Worm (Caenorhabditis elegans) whole organism, L4 larva: ENCODE results near the gene C02G6.2.

ENCODE experiments used
- Y105C5A.15 ChIP-seq: fragments of 200-800 bp; sonication (Bioruptor generic); IDR thresholded peaks from 2 replicates; pipeline ENCODE4 v1.3.6; 2022; ENCODE audit warnings: missing genetic modification characterization, missing compliant biosample characterization
- Y5F2A.4 ChIP-seq: fragments of 200-800 bp; sonication (Bioruptor generic); optimal IDR thresholded peaks from 2 replicates; lab custom pipeline; 2018; ENCODE audit warnings: mild to moderate bottlenecking, missing genetic modification characterization, missing compliant biosample characterization
- aha-1 ChIP-seq: fragments of 150-350 bp; peaks from one replicate; lab custom pipeline; 2014; ENCODE audit warnings: missing biosample characterization, missing genetic modification characterization
- ama-1 ChIP-seq: fragments of 150-350 bp; optimal IDR thresholded peaks from 2 replicates; lab custom pipeline; 2014; ENCODE audit warnings: inconsistent platforms, mixed read lengths
- ceh-20 ChIP-seq: fragments of 200-800 bp; sonication (Bioruptor generic); IDR thresholded peaks from 2 replicates; pipeline ENCODE4 v1.3.6; 2022; ENCODE audit warnings: missing genetic modification reagents, missing genetic modification characterization, missing compliant biosample characterization
- ceh-28 ChIP-seq: fragments of 150-350 bp; optimal IDR thresholded peaks from 2 replicates; lab custom pipeline; 2014; ENCODE audit warnings: missing biosample characterization, missing genetic modification reagents, missing genetic modification characterization
- ceh-82 ChIP-seq: sonication (generic microtip); optimal IDR thresholded peaks from 2 replicates; lab custom pipeline; 2017; ENCODE audit warnings: missing biosample characterization, missing genetic modification characterization
- cey-2 ChIP-seq: sonication (generic microtip); optimal IDR thresholded peaks from 3 replicates; lab custom pipeline; 2017; ENCODE audit warnings: missing genetic modification characterization, mild to moderate bottlenecking, missing compliant biosample characterization, antibody characterized with exemption, borderline replicate concordance; ENCODE audit not compliant: insufficient read depth
- daf-16 ChIP-seq, 3 experiments: sonication (generic microtip); optimal IDR thresholded peaks; 2 replicates each; lab custom pipeline; 2016 to 2017; ENCODE audit warnings: missing genetic modification characterization in 3 of 3, missing genetic modification reagents in 3 of 3, mild to moderate bottlenecking in 2 of 3, missing compliant biosample characterization in 2 of 3, missing biosample characterization in 1 of 3, moderate library complexity in 1 of 3
- dmd-6 ChIP-seq: fragments of 200-800 bp; sonication (Bioruptor generic); IDR thresholded peaks from 2 replicates; pipeline ENCODE4 v1.3.6; 2022; ENCODE audit warnings: missing genetic modification reagents, missing genetic modification characterization, missing compliant biosample characterization
- dpl-1 ChIP-seq: fragments of 150-350 bp; optimal IDR thresholded peaks from 2 replicates; lab custom pipeline; 2014; ENCODE audit warnings: missing biosample characterization, missing genetic modification reagents, missing genetic modification characterization
- dve-1 ChIP-seq: sonication (generic microtip); optimal IDR thresholded peaks from 2 replicates; lab custom pipeline; 2017; ENCODE audit warnings: antibody characterized with exemption, mild to moderate bottlenecking, missing genetic modification characterization, missing compliant biosample characterization; ENCODE audit not compliant: insufficient read depth
- egl-27 ChIP-seq: sonication (generic microtip); optimal IDR thresholded peaks from 3 replicates; lab custom pipeline; 2017; ENCODE audit warnings: missing biosample characterization, missing genetic modification reagents, missing genetic modification characterization
- egl-43 ChIP-seq: fragments of 200-800 bp; sonication (Bioruptor generic); IDR thresholded peaks from 2 replicates; pipeline ENCODE4 v1.3.6; 2022; ENCODE audit warnings: missing genetic modification reagents, missing genetic modification characterization, missing compliant biosample characterization
- hlh-11 ChIP-seq: fragments of 200-800 bp; sonication (Bioruptor generic); optimal IDR thresholded peaks from 2 replicates; lab custom pipeline; 2018; ENCODE audit warnings: mild to moderate bottlenecking, missing genetic modification characterization, missing compliant biosample characterization
- hlh-30 ChIP-seq: sonication (generic microtip); optimal IDR thresholded peaks from 2 replicates; lab custom pipeline; 2017; ENCODE audit warnings: antibody characterized with exemption, mild to moderate bottlenecking, missing genetic modification characterization, missing compliant biosample characterization; ENCODE audit not compliant: insufficient read depth
- hmg-1.1 ChIP-seq: fragments of 200-800 bp; sonication (Bioruptor generic); IDR thresholded peaks from 2 replicates; pipeline ENCODE4 v1.3.6; 2022; ENCODE audit warnings: missing genetic modification reagents, missing genetic modification characterization, missing compliant biosample characterization
- jun-1 ChIP-seq: fragments of 150-350 bp; optimal IDR thresholded peaks from 2 replicates; lab custom pipeline; 2014; ENCODE audit warnings: missing biosample characterization, missing genetic modification reagents, missing genetic modification characterization
- lin-1 ChIP-seq: fragments of 200-800 bp; sonication (Bioruptor generic); IDR thresholded peaks from 2 replicates; pipeline ENCODE4 v1.3.6; 2022; ENCODE audit warnings: missing genetic modification reagents, missing genetic modification characterization, missing compliant biosample characterization
- lin-38 ChIP-seq: fragments of 200-800 bp; sonication (Bioruptor generic); IDR thresholded peaks from 2 replicates; pipeline ENCODE4 v1.3.6; 2022; ENCODE audit warnings: missing genetic modification reagents, missing genetic modification characterization, missing compliant biosample characterization
- lsy-2 ChIP-seq, 2 experiments: fragments of 150-350 bp in 1 of 2; sonication (generic microtip) in 1 of 2; optimal IDR thresholded peaks; 2 replicates each; lab custom pipeline; 2014 to 2017; ENCODE audit warnings: missing biosample characterization in 2 of 2, missing genetic modification characterization in 2 of 2
- mdl-1 ChIP-seq, 2 experiments: fragments of 150-350 bp in 1 of 2; sonication (generic microtip) in 1 of 2; optimal IDR thresholded peaks; 2 replicates each; lab custom pipeline; 2014 to 2017; ENCODE audit warnings: missing biosample characterization in 2 of 2, missing genetic modification characterization in 2 of 2
- mep-1 ChIP-seq: fragments of 150-350 bp; sonication (generic microtip); optimal IDR thresholded peaks from 3 replicates; lab custom pipeline; 2014; ENCODE audit warnings: missing biosample characterization, missing genetic modification characterization
- mes-2 ChIP-seq: sonication (generic microtip); optimal IDR thresholded peaks from 2 replicates; lab custom pipeline; 2016; ENCODE audit warnings: missing genotype, mild to moderate bottlenecking, missing genetic modification characterization, missing compliant biosample characterization; ENCODE audit not compliant: poor library complexity, severe bottlenecking
- mxl-3 ChIP-seq: fragments of 200-800 bp; sonication (Bioruptor generic); optimal IDR thresholded peaks from 2 replicates; lab custom pipeline; 2018; ENCODE audit warnings: mild to moderate bottlenecking, missing genetic modification characterization, missing compliant biosample characterization
- nhr-10 ChIP-seq: fragments of 150-350 bp; optimal IDR thresholded peaks from 2 replicates; lab custom pipeline; 2014; ENCODE audit warnings: missing biosample characterization, missing genetic modification characterization
- nhr-102 ChIP-seq: sonication (generic microtip); optimal IDR thresholded peaks from 2 replicates; lab custom pipeline; 2016; ENCODE audit warnings: mild to moderate bottlenecking, missing genetic modification characterization, moderate library complexity, missing compliant biosample characterization
- nhr-25 ChIP-seq: sonication (generic microtip); optimal IDR thresholded peaks from 2 replicates; lab custom pipeline; 2017; ENCODE audit warnings: missing genetic modification characterization, mild to moderate bottlenecking, missing compliant biosample characterization, antibody characterized with exemption, moderate library complexity, borderline replicate concordance; ENCODE audit not compliant: insufficient read depth
- nhr-28 ChIP-seq: fragments of 150-350 bp; optimal IDR thresholded peaks from 2 replicates; lab custom pipeline; 2014; ENCODE audit warnings: missing biosample characterization, missing genetic modification characterization
- nhr-48 ChIP-seq: sonication (generic microtip); optimal IDR thresholded peaks from 2 replicates; lab custom pipeline; 2016; ENCODE audit warnings: mild to moderate bottlenecking, missing genetic modification characterization, missing compliant biosample characterization
- nhr-77 ChIP-seq: fragments of 150-350 bp; optimal IDR thresholded peaks from 2 replicates; lab custom pipeline; 2014; ENCODE audit warnings: missing biosample characterization, missing genetic modification characterization
- php-3 ChIP-seq: fragments of 200-800 bp; sonication (Bioruptor generic); IDR thresholded peaks from 2 replicates; pipeline ENCODE4 v1.3.6; 2022; ENCODE audit warnings: missing genetic modification reagents, missing genetic modification characterization, missing compliant biosample characterization
- pqm-1 ChIP-seq: sonication (generic microtip); optimal IDR thresholded peaks from 2 replicates; lab custom pipeline; 2017; ENCODE audit warnings: missing biosample characterization, missing genetic modification characterization
- saeg-2 ChIP-seq: fragments of 200-800 bp; sonication (Bioruptor generic); IDR thresholded peaks from 2 replicates; pipeline ENCODE4 v1.3.6; 2022; ENCODE audit warnings: missing genetic modification reagents, missing genetic modification characterization, missing compliant biosample characterization
- skn-1 ChIP-seq: fragments of 150-350 bp; optimal IDR thresholded peaks from 2 replicates; lab custom pipeline; 2014; ENCODE audit warnings: missing biosample characterization, missing genetic modification characterization
- spr-1 ChIP-seq: sonication (generic microtip); optimal IDR thresholded peaks from 2 replicates; lab custom pipeline; 2016; ENCODE audit warnings: mild to moderate bottlenecking, missing genetic modification characterization, missing compliant biosample characterization
- spr-3 ChIP-seq: fragments of 200-800 bp; sonication (Bioruptor generic); optimal IDR thresholded peaks from 2 replicates; lab custom pipeline; 2018; ENCODE audit warnings: mild to moderate bottlenecking, missing genetic modification characterization, missing compliant biosample characterization
- tra-1 ChIP-seq: fragments of 200-800 bp; sonication (Bioruptor generic); IDR thresholded peaks from 2 replicates; pipeline ENCODE4 v1.3.6; 2022; ENCODE audit warnings: missing genetic modification reagents, missing genetic modification characterization, missing compliant biosample characterization
- unc-130 ChIP-seq: sonication (generic microtip); optimal IDR thresholded peaks from 2 replicates; lab custom pipeline; 2016; ENCODE audit warnings: missing genetic modification reagents, missing genetic modification characterization, missing compliant biosample characterization
- unc-62 ChIP-seq, 3 experiments: fragments of 150-350 bp in 1 of 3; sonication (generic microtip); optimal IDR thresholded peaks in 2 of 3; peaks in 1 of 3; 1 replicate in 1 of 3; 2 replicates in 2 of 3; lab custom pipeline; 2014 to 2017; ENCODE audit warnings: missing biosample characterization in 3 of 3, missing genetic modification characterization in 3 of 3, missing genetic modification reagents in 3 of 3, missing genotype in 1 of 3
- ztf-11 ChIP-seq: fragments of 150-350 bp; optimal IDR thresholded peaks from 2 replicates; lab custom pipeline; 2014; ENCODE audit warnings: missing biosample characterization, missing genetic modification characterization

Gene C02G6.2

ce11 chrV:5871759-5872158 lies at the start of gene C02G6.2:
TSS of gene C02G6.2 (plus strand) at chrV:5872059.
- TF ChIP-seq ztf-11 (tag; lab: Kevin White, UChicago) (no peak), hmg-1.1 (GFP tag; lab: Robert Waterston, UW) (no peak), lin-38 (GFP tag; lab: Robert Waterston, UW) (no peak), saeg-2 (GFP tag; lab: Robert Waterston, UW) (no peak), php-3 (no peak), egl-43 (no peak), Y5F2A.4 (no peak), ceh-28 (tag; lab: Kevin White, UChicago) (no peak), spr-1 (tag; lab: Kevin White, UChicago) (no peak), egl-27 (tag; lab: Kevin White, UChicago) (no peak), spr-3 (no peak), nhr-10 (tag; lab: Kevin White, UChicago) (no peak), skn-1 (no peak), jun-1 (tag; lab: Kevin White, UChicago) (no peak), tra-1 (no peak), dve-1 (tag; lab: Kevin White, UChicago) (no peak)

ce11 chrV:5822968-5823367 lies 48.9 kb upstream of the C02G6.2 start:
- no peak for TF ChIP-seq ama-1 (lab: Kevin White, UChicago)
- TF ChIP-seq jun-1 (tag; lab: Kevin White, UChicago) = no peak
- TF ChIP-seq nhr-48 (tag; lab: Kevin White, UChicago) = peak; percentile 86
- TF ChIP-seq pqm-1 (tag; lab: Kevin White, UChicago) = peak; percentile 82
- peak; percentile 86 for TF ChIP-seq hlh-11 (tag; lab: Kevin White, UChicago)
- peak; percentile 57 for TF ChIP-seq nhr-25 (tag; lab: Kevin White, UChicago)
- TF ChIP-seq daf-16 (GFP tag; optimal IDR thresholded peaks at IDR 0.05; lab: Kevin White, UChicago) = no peak
- peak; percentile 31 for TF ChIP-seq daf-16 (tag; optimal IDR thresholded peaks at IDR 0.05; lab: Kevin White, UChicago)
- TF ChIP-seq spr-3 = no peak
- TF ChIP-seq nhr-102 (tag; lab: Kevin White, UChicago) = peak; percentile 85
- TF ChIP-seq ceh-20 (GFP tag; lab: Robert Waterston, UW) = peak; percentile 60; the same call in 1 of the 2 replicates
- TF ChIP-seq hlh-30 (tag; lab: Kevin White, UChicago) = peak; percentile 37
- peak; percentile 25 for TF ChIP-seq mep-1 (tag; lab: Kevin White, UChicago)
- TF ChIP-seq ceh-82 = no peak
- no peak for TF ChIP-seq Y105C5A.15 (GFP tag; lab: Robert Waterston, UW)
- peak; percentile 39 for TF ChIP-seq mes-2 (tag; lab: Kevin White, UChicago)
- TF ChIP-seq dve-1 (tag; lab: Kevin White, UChicago) = peak; percentile 65
- TF ChIP-seq aha-1 = peak; percentile 81
- peak; percentile 18 for TF ChIP-seq nhr-77 (tag; lab: Kevin White, UChicago)
- 0 out of 2 replicates have a peak, but pooled peaks have one; percentile 44 for TF ChIP-seq tra-1
- TF ChIP-seq dpl-1 (GFP tag; lab: Kevin White, UChicago) = peak; percentile 22
- peak in 1 of 2 experiments; percentile 74 for TF ChIP-seq unc-62 (GFP tag; optimal IDR thresholded peaks at IDR 0.05 in 1 of 2; lab: Kevin White, UChicago)
- no peak for TF ChIP-seq unc-62 (tag; optimal IDR thresholded peaks at IDR 0.05; lab: Kevin White, UChicago)
- TF ChIP-seq dmd-6 (GFP tag; lab: Robert Waterston, UW) = peak; percentile 86
- TF ChIP-seq lsy-2 (tag; optimal IDR thresholded peaks at IDR 0.05; lab: Kevin White, UChicago) = peak in 1 of 2 experiments; percentile 58
- peak; percentile 89 for TF ChIP-seq cey-2 (tag; lab: Kevin White, UChicago)
- TF ChIP-seq lin-38 (GFP tag; lab: Robert Waterston, UW) = no peak
- TF ChIP-seq mxl-3 = peak; percentile 85
- TF ChIP-seq unc-130 (GFP tag; lab: Kevin White, UChicago) = no peak
- TF ChIP-seq lin-1 (GFP tag; lab: Robert Waterston, UW) = peak; percentile 19; the same call in 1 of the 2 replicates
- TF ChIP-seq nhr-28 (tag; lab: Kevin White, UChicago) = peak; percentile 99
- peak; percentile 87 to 95 for TF ChIP-seq mdl-1 (tag; optimal IDR thresholded peaks at IDR 0.05; lab: Kevin White, UChicago)
